Worm (Caenorhabditis elegans) whole organism, L2 larva: ENCODE data around the gene ZK682.7.

ENCODE experiments used
- C34F6.9 ChIP-seq: fragments of 150-350 bp; optimal IDR thresholded peaks from 2 replicates; lab custom pipeline; 2014; ENCODE audit warnings: missing biosample characterization, missing genetic modification characterization
- F13H6.1 ChIP-seq: sonication (generic microtip); optimal IDR thresholded peaks from 2 replicates; lab custom pipeline; 2016; ENCODE audit warnings: missing genetic modification characterization, missing compliant biosample characterization
- Y55F3AM.14 ChIP-seq: fragments of 200-800 bp; sonication (Bioruptor generic); optimal IDR thresholded peaks from 2 replicates; lab custom pipeline; 2018; ENCODE audit warnings: mild to moderate bottlenecking, missing genetic modification characterization, missing compliant biosample characterization
- ZK546.5 ChIP-seq: sonication (generic microtip); optimal IDR thresholded peaks from 2 replicates; lab custom pipeline; 2017; ENCODE audit warnings: missing biosample characterization, missing genetic modification characterization
- alr-1 ChIP-seq: fragments of 150-350 bp; optimal IDR thresholded peaks from 2 replicates; lab custom pipeline; 2014; ENCODE audit warnings: missing biosample characterization, missing genetic modification characterization
- aly-2 ChIP-seq: fragments of 150-350 bp; optimal IDR thresholded peaks from 2 replicates; lab custom pipeline; 2014; ENCODE audit warnings: missing biosample characterization, missing genetic modification characterization
- ama-1 ChIP-seq: fragments of 150-350 bp; optimal IDR thresholded peaks from 2 replicates; lab custom pipeline; 2018; ENCODE audit warnings: inconsistent platforms
- blmp-1 ChIP-seq: sonication (generic microtip); optimal IDR thresholded peaks from 2 replicates; lab custom pipeline; 2017; ENCODE audit warnings: missing genetic modification characterization, mild to moderate bottlenecking, missing compliant biosample characterization, antibody characterized with exemption, moderate library complexity; ENCODE audit not compliant: insufficient read depth
- ceh-16 ChIP-seq: fragments of 150-350 bp; optimal IDR thresholded peaks from 2 replicates; lab custom pipeline; 2014; ENCODE audit warnings: missing biosample characterization, missing genetic modification characterization
- ceh-82 ChIP-seq: fragments of 150-350 bp; optimal IDR thresholded peaks from 2 replicates; lab custom pipeline; 2014; ENCODE audit warnings: missing biosample characterization, missing genetic modification characterization
- crh-2 ChIP-seq: sonication (generic microtip); optimal IDR thresholded peaks from 2 replicates; lab custom pipeline; 2017; ENCODE audit warnings: missing biosample characterization, missing genetic modification characterization
- egl-27 ChIP-seq: sonication (generic microtip); optimal IDR thresholded peaks from 3 replicates; lab custom pipeline; 2017; ENCODE audit warnings: missing biosample characterization, missing genetic modification reagents, missing genetic modification characterization
- elt-1 ChIP-seq: fragments of 150-350 bp; optimal IDR thresholded peaks from 2 replicates; lab custom pipeline; 2014; ENCODE audit warnings: missing biosample characterization, missing genetic modification characterization
- elt-3 ChIP-seq: sonication (generic microtip); optimal IDR thresholded peaks from 2 replicates; lab custom pipeline; 2017; ENCODE audit warnings: missing biosample characterization, missing genetic modification characterization
- fos-1 ChIP-seq: fragments of 150-350 bp; optimal IDR thresholded peaks from 2 replicates; lab custom pipeline; 2014; ENCODE audit warnings: missing biosample characterization, missing genetic modification characterization
- lin-11 ChIP-seq: fragments of 150-350 bp; sonication (generic microtip); optimal IDR thresholded peaks from 2 replicates; lab custom pipeline; 2014; ENCODE audit warnings: missing biosample characterization, missing genetic modification characterization, inconsistent platforms, mixed read lengths
- lin-13 ChIP-seq: fragments of 150-350 bp; optimal IDR thresholded peaks from 2 replicates; lab custom pipeline; 2014; ENCODE audit warnings: missing biosample characterization, missing genetic modification reagents, missing genetic modification characterization
- lin-39 ChIP-seq: fragments of 150-350 bp; optimal IDR thresholded peaks from 2 replicates; lab custom pipeline; 2014; ENCODE audit warnings: missing biosample characterization, missing genetic modification reagents, missing genetic modification characterization
- lsy-2 ChIP-seq, 2 experiments: fragments of 150-350 bp in 1 of 2; sonication (generic microtip) in 1 of 2; optimal IDR thresholded peaks; 2 replicates each; lab custom pipeline; 2014 to 2017; ENCODE audit warnings: missing biosample characterization in 2 of 2, missing genetic modification characterization in 2 of 2
- mab-5 ChIP-seq: fragments of 150-350 bp; optimal IDR thresholded peaks from 2 replicates; lab custom pipeline; 2014; ENCODE audit warnings: missing biosample characterization, missing genetic modification characterization
- mbf-1 ChIP-seq: sonication (generic microtip); optimal IDR thresholded peaks from 2 replicates; lab custom pipeline; 2017; ENCODE audit warnings: missing biosample characterization, missing genetic modification characterization
- mdl-1 ChIP-seq, 2 experiments: fragments of 150-350 bp in 1 of 2; sonication (generic microtip) in 1 of 2; optimal IDR thresholded peaks; 2 replicates each; lab custom pipeline; 2017; ENCODE audit warnings: missing biosample characterization in 2 of 2, missing genetic modification characterization in 2 of 2
- nhr-11 ChIP-seq: fragments of 150-350 bp; optimal IDR thresholded peaks from 2 replicates; lab custom pipeline; 2014; ENCODE audit warnings: missing biosample characterization, missing genetic modification characterization
- nhr-129 ChIP-seq: fragments of 150-350 bp; optimal IDR thresholded peaks from 2 replicates; lab custom pipeline; 2014; ENCODE audit warnings: missing biosample characterization, missing genetic modification characterization
- nhr-21 ChIP-seq: fragments of 150-350 bp; optimal IDR thresholded peaks from 2 replicates; lab custom pipeline; 2014; ENCODE audit warnings: missing biosample characterization, missing genetic modification characterization
- nhr-23 ChIP-seq: fragments of 150-350 bp; optimal IDR thresholded peaks from 2 replicates; lab custom pipeline; 2014; ENCODE audit warnings: missing biosample characterization, missing genetic modification reagents, missing genetic modification characterization
- nhr-25 ChIP-seq: fragments of 150-350 bp; sonication (generic microtip); optimal IDR thresholded peaks from 3 replicates; lab custom pipeline; 2014; ENCODE audit warnings: missing biosample characterization, missing genetic modification characterization
- nhr-6 ChIP-seq: fragments of 150-350 bp; optimal IDR thresholded peaks from 2 replicates; lab custom pipeline; 2014; ENCODE audit warnings: missing biosample characterization, missing genetic modification characterization
- peb-1 ChIP-seq: fragments of 150-350 bp; optimal IDR thresholded peaks from 2 replicates; lab custom pipeline; 2014; ENCODE audit warnings: missing biosample characterization, missing genetic modification characterization
- sem-4 ChIP-seq: fragments of 150-350 bp; optimal IDR thresholded peaks from 2 replicates; lab custom pipeline; 2014; ENCODE audit warnings: missing biosample characterization, missing genetic modification reagents, missing genetic modification characterization
- sma-3 ChIP-seq: sonication (generic microtip); optimal IDR thresholded peaks from 2 replicates; lab custom pipeline; 2016; ENCODE audit warnings: missing genetic modification reagents, missing genetic modification characterization, missing compliant biosample characterization
- sma-9 ChIP-seq, 2 experiments: fragments of 150-350 bp in 1 of 2; sonication (generic microtip) in 1 of 2; optimal IDR thresholded peaks; 2 replicates each; lab custom pipeline; 2014 to 2016; ENCODE audit warnings: missing genetic modification characterization in 2 of 2, mild to moderate bottlenecking in 1 of 2, missing biosample characterization in 1 of 2, missing compliant biosample characterization in 1 of 2, missing genetic modification reagents in 1 of 2, moderate library complexity in 1 of 2
- snpc-4 ChIP-seq: fragments of 150-350 bp; optimal IDR thresholded peaks from 2 replicates; lab custom pipeline; 2014; ENCODE audit warnings: missing biosample characterization, missing genetic modification characterization
- unc-39 ChIP-seq: fragments of 150-350 bp; optimal IDR thresholded peaks from 2 replicates; lab custom pipeline; 2014; ENCODE audit warnings: missing biosample characterization, missing genetic modification characterization
- unc-55 ChIP-seq: fragments of 150-350 bp; sonication (generic microtip); optimal IDR thresholded peaks from 3 replicates; lab custom pipeline; 2014; ENCODE audit warnings: missing biosample characterization, missing genetic modification reagents, missing genetic modification characterization
- zag-1 ChIP-seq: fragments of 150-350 bp; optimal IDR thresholded peaks from 2 replicates; lab custom pipeline; 2014; ENCODE audit warnings: missing biosample characterization, missing genetic modification characterization
- ztf-4 ChIP-seq: fragments of 150-350 bp; optimal IDR thresholded peaks from 2 replicates; lab custom pipeline; 2014; ENCODE audit warnings: missing biosample characterization, missing genetic modification characterization

ZK682.7 gene

ce11 chrV:9283452-9283851 lies 8.5 kb downstream of the ZK682.7 start:
- no peak for TF ChIP-seq ZK546.5 (tag; lab: Kevin White, UChicago)
- TF ChIP-seq alr-1 (tag; lab: Kevin White, UChicago): no peak
- no peak for TF ChIP-seq nhr-11 (tag; lab: Kevin White, UChicago)
- TF ChIP-seq blmp-1 (tag; lab: Kevin White, UChicago): no peak

- TF ChIP-seq nhr-129 (tag; lab: Kevin White, UChicago): no peak
Observed at ce11 chrV:9282110-9282509, 9.9 kb downstream of the ZK682.7 start, which contains the start of gene hlh-10. hlh-10 (minus strand) TSS chrV:9282210.

- TF ChIP-seq nhr-21 (peak; percentile 35), nhr-6 (tag; lab: Kevin White, UChicago) (peak; percentile 17), mab-5 (tag; lab: Kevin White, UChicago) (peak; percentile 27), zag-1 (tag; lab: Kevin White, UChicago) (no peak), elt-1 (peak; percentile 15), sma-3 (GFP tag; lab: Kevin White, UChicago) (peak; percentile 36), mbf-1 (no peak), ceh-16 (tag; lab: Kevin White, UChicago) (no peak), nhr-129 (tag; lab: Kevin White, UChicago) (peak; percentile 22), mdl-1 (tag; optimal IDR thresholded peaks at IDR 0.05; lab: Kevin White, UChicago) (peak in 1 of 2 experiments; percentile 2), nhr-23 (tag; lab: Kevin White, UChicago) (peak; percentile 69), sma-9 (GFP tag; optimal IDR thresholded peaks at IDR 0.05; lab: Kevin White, UChicago) (peak; percentile 69), sma-9 (tag; optimal IDR thresholded peaks at IDR 0.05; lab: Kevin White, UChicago) (no peak)
Observed at ce11 chrV:9274127-9275042, 17.6 kb downstream of the ZK682.7 start.

ce11 chrV:9273587-9273986 lies 18.4 kb downstream of the ZK682.7 start:
- TF ChIP-seq unc-55: peak; percentile 93
- TF ChIP-seq sem-4 (tag; lab: Kevin White, UChicago): peak; percentile 86
- TF ChIP-seq lin-13 (GFP tag; lab: Kevin White, UChicago): peak; percentile 70
- peak; percentile 76 for TF ChIP-seq mab-5 (tag; lab: Kevin White, UChicago)
- peak; percentile 17 for TF ChIP-seq lin-11 (tag; lab: Kevin White, UChicago)
- TF ChIP-seq ceh-82 (tag; lab: Kevin White, UChicago): peak; percentile 66
- peak; percentile 25 for TF ChIP-seq ztf-4
- TF ChIP-seq egl-27 (tag; lab: Kevin White, UChicago): peak; percentile 7
- peak; percentile 52 for TF ChIP-seq fos-1 (tag; lab: Kevin White, UChicago)
- peak; percentile 87 for TF ChIP-seq nhr-129 (tag; lab: Kevin White, UChicago)
- TF ChIP-seq F13H6.1 (tag; lab: Kevin White, UChicago): peak; percentile 90
- TF ChIP-seq unc-39: peak; percentile 68
- no peak for TF ChIP-seq elt-1
- TF ChIP-seq mdl-1 (tag; optimal IDR thresholded peaks at IDR 0.05; lab: Kevin White, UChicago): peak; percentile 55 to 91
- TF ChIP-seq nhr-25 (tag; lab: Kevin White, UChicago): peak; percentile 26
- TF ChIP-seq aly-2 (tag; lab: Kevin White, UChicago): no peak
- TF ChIP-seq elt-3 (tag; lab: Kevin White, UChicago): no peak
- no peak for TF ChIP-seq ama-1 (lab: Kevin White, UChicago)
- TF ChIP-seq snpc-4 (tag; lab: Kevin White, UChicago): peak; percentile 61
- TF ChIP-seq blmp-1 (tag; lab: Kevin White, UChicago): peak; percentile 21
- peak; percentile 94 for TF ChIP-seq sma-9 (GFP tag; optimal IDR thresholded peaks at IDR 0.05; lab: Kevin White, UChicago)
- TF ChIP-seq sma-9 (tag; optimal IDR thresholded peaks at IDR 0.05; lab: Kevin White, UChicago): no peak
- peak; percentile 74 for TF ChIP-seq C34F6.9 (tag; lab: Kevin White, UChicago)
- peak; percentile 17 for TF ChIP-seq nhr-21
- TF ChIP-seq crh-2 (tag; lab: Kevin White, UChicago): peak; percentile 69
- no peak for TF ChIP-seq lin-39 (tag; lab: Kevin White, UChicago)
- peak; percentile 8 to 70 for TF ChIP-seq lsy-2 (tag; optimal IDR thresholded peaks at IDR 0.05; lab: Kevin White, UChicago)
- TF ChIP-seq nhr-6 (tag; lab: Kevin White, UChicago): peak; percentile 81
- no peak for TF ChIP-seq nhr-23 (tag; lab: Kevin White, UChicago)
- TF ChIP-seq zag-1 (tag; lab: Kevin White, UChicago): peak; percentile 86
- no peak for TF ChIP-seq peb-1
- TF ChIP-seq Y55F3AM.14 (GFP tag; lab: Kevin White, UChicago): peak; percentile 56
